Worm (Caenorhabditis elegans) whole organism, late embryonic: ENCODE results near the gene pygl-1.

Experiments used
- C08G9.2 ChIP-seq: sonication (generic microtip); optimal IDR thresholded peaks from 2 replicates; lab custom pipeline; 2016; ENCODE audit warnings: mild to moderate bottlenecking, missing genetic modification characterization, moderate library complexity, missing compliant biosample characterization
- K02D7.2 ChIP-seq: sonication (generic microtip); optimal IDR thresholded peaks from 2 replicates; lab custom pipeline; 2017; ENCODE audit warnings: mild to moderate bottlenecking, missing genetic modification characterization, missing compliant biosample characterization
- K09A11.1 ChIP-seq: sonication (generic microtip); optimal IDR thresholded peaks from 2 replicates; lab custom pipeline; 2017; ENCODE audit warnings: antibody characterized with exemption, mild to moderate bottlenecking, missing genetic modification characterization, missing compliant biosample characterization; ENCODE audit not compliant: insufficient read depth
- ahr-1 ChIP-seq: sonication (generic microtip); optimal IDR thresholded peaks from 2 replicates; lab custom pipeline; 2016; ENCODE audit warnings: missing genetic modification characterization, missing compliant biosample characterization
- ceh-14 ChIP-seq: sonication (generic microtip); optimal IDR thresholded peaks from 2 replicates; lab custom pipeline; 2016; ENCODE audit warnings: missing genotype, missing genetic modification characterization, missing compliant biosample characterization
- ceh-19 ChIP-seq: fragments of 200-800 bp; sonication (Bioruptor generic); optimal IDR thresholded peaks from 2 replicates; lab custom pipeline; 2018; ENCODE audit warnings: mild to moderate bottlenecking, missing genetic modification characterization, missing compliant biosample characterization
- ceh-22 ChIP-seq: sonication (generic microtip); optimal IDR thresholded peaks from 2 replicates; lab custom pipeline; 2017; ENCODE audit warnings: missing biosample characterization, missing genetic modification characterization
- ceh-31 ChIP-seq: sonication (generic microtip); optimal IDR thresholded peaks from 2 replicates; lab custom pipeline; 2016; ENCODE audit warnings: missing genetic modification characterization, missing compliant biosample characterization
- ceh-34 ChIP-seq: sonication (generic microtip); optimal IDR thresholded peaks from 2 replicates; lab custom pipeline; 2016; ENCODE audit warnings: mild to moderate bottlenecking, missing genetic modification characterization, missing compliant biosample characterization
- ceh-48 ChIP-seq: sonication (generic microtip); optimal IDR thresholded peaks from 2 replicates; lab custom pipeline; 2016; ENCODE audit warnings: missing genetic modification characterization, inconsistent platforms, missing compliant biosample characterization
- elt-2 ChIP-seq: sonication (generic microtip); optimal IDR thresholded peaks from 2 replicates; lab custom pipeline; 2016; ENCODE audit warnings: missing genetic modification reagents, missing genetic modification characterization, missing compliant biosample characterization
- elt-4 ChIP-seq: sonication (generic microtip); optimal IDR thresholded peaks from 2 replicates; lab custom pipeline; 2016; ENCODE audit warnings: missing genetic modification characterization, missing compliant biosample characterization
- eyg-1 ChIP-seq: sonication (generic microtip); optimal IDR thresholded peaks from 2 replicates; lab custom pipeline; 2016; ENCODE audit warnings: missing genotype, missing genetic modification characterization, missing compliant biosample characterization
- fkh-10 ChIP-seq: fragments of 150-350 bp; optimal IDR thresholded peaks from 2 replicates; lab custom pipeline; 2014; ENCODE audit warnings: missing biosample characterization, missing genetic modification reagents, missing genetic modification characterization
- fkh-6 ChIP-seq: sonication (generic microtip); optimal IDR thresholded peaks from 2 replicates; lab custom pipeline; 2016; ENCODE audit warnings: missing genetic modification characterization, missing compliant biosample characterization
- hlh-15 ChIP-seq: sonication (generic microtip); optimal IDR thresholded peaks from 2 replicates; lab custom pipeline; 2016; ENCODE audit warnings: missing genetic modification characterization, missing compliant biosample characterization
- hlh-6 ChIP-seq: sonication (generic microtip); optimal IDR thresholded peaks from 2 replicates; lab custom pipeline; 2016; ENCODE audit warnings: missing genotype, missing genetic modification characterization, missing compliant biosample characterization
- lim-6 ChIP-seq: sonication (generic microtip); optimal IDR thresholded peaks from 2 replicates; lab custom pipeline; 2016; ENCODE audit warnings: missing genetic modification characterization, missing compliant biosample characterization
- lin-11 ChIP-seq: fragments of 200-800 bp; sonication (Bioruptor generic); optimal IDR thresholded peaks from 2 replicates; lab custom pipeline; 2018; ENCODE audit warnings: mild to moderate bottlenecking, missing genetic modification characterization, missing compliant biosample characterization
- nfya-1 ChIP-seq: sonication (generic microtip); optimal IDR thresholded peaks from 2 replicates; lab custom pipeline; 2017; ENCODE audit warnings: missing genetic modification characterization, mild to moderate bottlenecking, missing compliant biosample characterization, antibody characterized with exemption, moderate library complexity
- nhr-11 ChIP-seq: fragments of 150-350 bp; optimal IDR thresholded peaks from 2 replicates; lab custom pipeline; 2014; ENCODE audit warnings: missing biosample characterization, missing genetic modification characterization
- nhr-232 ChIP-seq: sonication (generic microtip); optimal IDR thresholded peaks from 2 replicates; lab custom pipeline; 2016; ENCODE audit warnings: missing genetic modification characterization, missing compliant biosample characterization
- pat-9 ChIP-seq: fragments of 200-800 bp; sonication (Bioruptor generic); optimal IDR thresholded peaks from 2 replicates; lab custom pipeline; 2018; ENCODE audit warnings: mild to moderate bottlenecking, missing genetic modification characterization, moderate library complexity, missing compliant biosample characterization
- pax-1 ChIP-seq: fragments of 150-350 bp; optimal IDR thresholded peaks from 2 replicates; lab custom pipeline; 2014; ENCODE audit warnings: missing biosample characterization, missing genetic modification characterization
- pha-2 ChIP-seq: sonication (generic microtip); optimal IDR thresholded peaks from 2 replicates; lab custom pipeline; 2017; ENCODE audit warnings: mild to moderate bottlenecking, missing genetic modification characterization, missing compliant biosample characterization
- pqm-1 ChIP-seq: sonication (generic microtip); optimal IDR thresholded peaks from 2 replicates; lab custom pipeline; 2016; ENCODE audit warnings: missing genetic modification characterization, missing compliant biosample characterization
- ref-2 ChIP-seq: sonication (generic microtip); optimal IDR thresholded peaks from 2 replicates; lab custom pipeline; 2016; ENCODE audit warnings: missing genetic modification characterization, missing compliant biosample characterization
- sdc-2 ChIP-seq: sonication (generic microtip); optimal IDR thresholded peaks from 2 replicates; lab custom pipeline; 2016; ENCODE audit warnings: missing genotype, missing genetic modification characterization, missing compliant biosample characterization
- sox-2 ChIP-seq: fragments of 200-800 bp; sonication (Bioruptor generic); IDR thresholded peaks from 2 replicates; pipeline ENCODE4 v1.3.6; 2022; ENCODE audit warnings: missing genetic modification reagents, missing genetic modification characterization, missing compliant biosample characterization
- sox-4 ChIP-seq: sonication (generic microtip); optimal IDR thresholded peaks from 2 replicates; lab custom pipeline; 2017; ENCODE audit warnings: mild to moderate bottlenecking, missing genetic modification characterization, inconsistent platforms, missing compliant biosample characterization
- syd-9 ChIP-seq: sonication (generic microtip); optimal IDR thresholded peaks from 2 replicates; lab custom pipeline; 2016; ENCODE audit warnings: mild to moderate bottlenecking, missing genetic modification characterization, moderate library complexity, missing compliant biosample characterization
- tbx-2 ChIP-seq: sonication (generic microtip); optimal IDR thresholded peaks from 2 replicates; lab custom pipeline; 2016; ENCODE audit warnings: missing genetic modification characterization, missing compliant biosample characterization
- tbx-7 ChIP-seq: sonication (generic microtip); optimal IDR thresholded peaks from 2 replicates; lab custom pipeline; 2016; ENCODE audit warnings: missing genotype, missing genetic modification characterization, missing compliant biosample characterization
- unc-3 ChIP-seq, 2 experiments: fragments of 200-800 bp in 1 of 2; sonication (Bioruptor generic) in 1 of 2; sonication (generic microtip) in 1 of 2; conservative IDR thresholded peaks in 1 of 2; optimal IDR thresholded peaks in 1 of 2; 2 replicates each; pipeline versions ENCODE4 v1.3.6 to Lab custom; 2016 to 2022; ENCODE audit warnings: missing compliant biosample characterization in 2 of 2, missing genetic modification characterization in 2 of 2, missing genetic modification reagents in 1 of 2
- zip-5 ChIP-seq: sonication (generic microtip); optimal IDR thresholded peaks from 2 replicates; lab custom pipeline; 2016; ENCODE audit warnings: missing genetic modification characterization, missing compliant biosample characterization

Gene pygl-1

ce11 chrV:3578813-3579212 lies at the start of gene pygl-1:
TSS of gene pygl-1 (plus strand) at chrV:3579023.
- TF ChIP-seq elt-2 (no peak), ceh-22 (tag; lab: Kevin White, UChicago) (no peak)

DNA sequence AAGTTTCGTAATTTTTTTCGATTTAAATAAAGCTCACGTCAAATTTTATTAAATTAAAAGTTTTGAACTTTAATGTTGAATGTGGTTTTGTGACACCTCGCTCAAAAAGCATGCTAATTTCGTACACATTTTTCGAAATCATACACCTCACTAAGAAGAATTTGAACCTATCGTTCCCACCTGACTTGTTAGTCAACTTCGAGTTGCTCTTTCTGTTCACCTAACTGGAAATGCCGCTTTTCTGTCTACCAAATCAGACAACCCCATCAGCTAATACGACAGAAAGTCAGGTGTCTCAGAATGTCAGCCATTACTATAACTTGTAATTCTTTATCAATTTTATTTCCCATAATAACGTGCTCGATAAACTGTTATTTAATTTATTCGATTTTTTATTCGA lies 48.4 kb upstream of the pygl-1 start, which contains the start of gene srbc-66:
srbc-66 (plus strand) TSS at position 301 of the 400 bp plus-strand sequence.
- TF ChIP-seq ceh-19 (GFP tag; lab: Kevin White, UChicago) (no peak), unc-3 (GFP tag; conservative IDR thresholded peaks at IDR 0.05; lab: Robert Waterston, UW) (no peak), unc-3 (tag; optimal IDR thresholded peaks at IDR 0.05; lab: Kevin White, UChicago) (no peak), fkh-6 (tag; lab: Kevin White, UChicago) (no peak), C08G9.2 (tag; lab: Kevin White, UChicago) (no peak), syd-9 (tag; lab: Kevin White, UChicago) (no peak), ceh-14 (no peak), ceh-34 (tag; lab: Kevin White, UChicago) (no peak), nhr-232 (tag; lab: Kevin White, UChicago) (no peak)
- TF ChIP-seq, all 69 proteins: peak for 0

- TF ChIP-seq fkh-10 (GFP tag; lab: Kevin White, UChicago) (no peak), unc-3 (GFP tag; conservative IDR thresholded peaks at IDR 0.05; lab: Robert Waterston, UW) (no peak), unc-3 (tag; optimal IDR thresholded peaks at IDR 0.05; lab: Kevin White, UChicago) (no peak), K02D7.2 (tag; lab: Kevin White, UChicago) (no peak), eyg-1 (tag; lab: Kevin White, UChicago) (no peak), sdc-2 (tag; lab: Kevin White, UChicago) (no peak), ahr-1 (tag; lab: Kevin White, UChicago) (no peak), ceh-19 (GFP tag; lab: Kevin White, UChicago) (no peak), pat-9 (no peak), lin-11 (tag; lab: Kevin White, UChicago) (no peak), K09A11.1 (no peak), ref-2 (tag; lab: Kevin White, UChicago) (no peak), tbx-2 (tag; lab: Kevin White, UChicago) (no peak), nhr-11 (tag; lab: Kevin White, UChicago) (no peak), hlh-6 (tag; lab: Kevin White, UChicago) (no peak), ceh-31 (tag; lab: Kevin White, UChicago) (no peak), ceh-14 (no peak), pqm-1 (no peak), nfya-1 (tag; lab: Kevin White, UChicago) (no peak)
These were observed 43.6 kb upstream of the pygl-1 start, which contains the start of gene nhr-221 for ce11 chrV:3535260-3535659. TSS of gene nhr-221 (minus strand) at chrV:3535360.

DNA sequence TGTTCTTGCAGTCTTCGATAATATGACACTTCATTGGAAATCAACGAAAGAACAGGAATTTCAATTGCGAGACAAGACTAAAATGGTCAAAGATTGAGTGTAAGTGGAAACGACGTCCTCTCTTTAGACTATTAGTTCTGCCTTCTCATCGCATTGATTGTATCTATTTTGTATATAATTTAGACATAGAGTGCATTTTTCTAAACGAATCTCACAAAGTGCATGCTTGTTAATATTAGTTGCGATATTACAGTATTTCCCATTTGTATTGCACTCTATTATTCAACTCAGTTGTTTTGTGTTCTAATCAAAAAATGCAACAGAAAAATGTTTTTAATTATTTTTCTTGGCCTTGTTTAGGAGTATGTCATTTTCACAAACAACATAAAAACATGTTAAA lies 40.5 kb upstream of the pygl-1 start, which contains the start of gene nhr-93:
nhr-93 (minus strand) TSS at position 101 of the 400 bp plus-strand sequence.
- TF ChIP-seq syd-9 (tag; lab: Kevin White, UChicago) (no peak), sox-2 (GFP tag; lab: Robert Waterston, UW) (no peak), ref-2 (tag; lab: Kevin White, UChicago) (no peak), K02D7.2 (tag; lab: Kevin White, UChicago) (no peak), hlh-15 (no peak), sox-4 (tag; lab: Kevin White, UChicago) (no peak), ahr-1 (tag; lab: Kevin White, UChicago) (no peak)

DNA sequence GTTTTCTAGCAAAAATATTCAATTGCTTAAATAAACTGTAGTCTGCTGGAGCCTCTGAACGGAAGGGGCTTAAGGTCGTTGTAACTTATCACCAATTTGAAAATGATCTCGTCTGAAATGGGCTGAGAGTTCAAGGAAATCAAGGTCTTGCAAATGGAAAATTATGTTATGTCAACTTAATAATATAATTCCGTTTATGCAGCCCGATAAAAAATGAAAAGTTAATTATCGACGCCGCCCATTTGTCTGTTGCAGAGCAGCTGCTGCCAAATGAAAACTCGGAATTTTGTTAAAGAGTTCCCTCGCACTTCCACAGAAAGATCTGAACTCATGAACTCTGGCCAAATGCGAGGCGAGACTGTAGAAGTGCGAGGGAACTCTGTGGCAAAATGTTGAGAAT lies 37.7 kb upstream of the pygl-1 start, which contains the start of gene srbc-67:
srbc-67 (minus strand) TSS at position 101 of the 400 bp plus-strand sequence.
- TF ChIP-seq pha-2 (tag; lab: Kevin White, UChicago) = no peak
- no peak for TF ChIP-seq lin-11 (tag; lab: Kevin White, UChicago)
- TF ChIP-seq fkh-6 (tag; lab: Kevin White, UChicago) = no peak
- TF ChIP-seq ahr-1 (tag; lab: Kevin White, UChicago) = no peak
- TF ChIP-seq tbx-7 (tag; lab: Kevin White, UChicago) = no peak
- no peak for TF ChIP-seq syd-9 (tag; lab: Kevin White, UChicago)
- no peak for TF ChIP-seq ceh-48 (tag; lab: Kevin White, UChicago)
- TF ChIP-seq lim-6 (tag; lab: Kevin White, UChicago) = no peak
- no peak for TF ChIP-seq zip-5 (tag; lab: Kevin White, UChicago)
- TF ChIP-seq C08G9.2 (tag; lab: Kevin White, UChicago) = no peak
- no peak for TF ChIP-seq K09A11.1
- no peak for TF ChIP-seq elt-4 (tag; lab: Kevin White, UChicago)
- TF ChIP-seq pax-1 (tag; lab: Kevin White, UChicago) = no peak
- TF ChIP-seq ceh-14 = no peak
- TF ChIP-seq eyg-1 (tag; lab: Kevin White, UChicago) = no peak
- no peak for TF ChIP-seq tbx-2 (tag; lab: Kevin White, UChicago)
